Fruit fly (Drosophila melanogaster) whole organism, embryonic: Measurements from ENCODE around the gene CG9263.

ENCODE experiments used
- CG8765 ChIP-seq: fragments of 200-800 bp; sonication (Bioruptor generic); IDR thresholded peaks from 2 replicates; pipeline ENCODE4 v1.3.6; 2022; ENCODE audit warnings: missing biosample characterization, missing genetic modification characterization
- Drgx ChIP-seq: fragments of 200-800 bp; sonication (Bioruptor generic); IDR thresholded peaks from 2 replicates; pipeline ENCODE4 v1.3.6; 2022; ENCODE audit warnings: missing biosample characterization, missing genetic modification characterization
- Lpt ChIP-seq: fragments of >200 bp; optimal IDR thresholded peaks from 2 replicates; lab custom pipeline; 2018; ENCODE audit warnings: missing biosample characterization, missing genetic modification characterization
- insv ChIP-seq, 2 experiments: fragments of 200-800 bp; sonication (Bioruptor generic); optimal IDR thresholded peaks; 3 replicates each; lab custom pipeline; 2016 to 2018; ENCODE audit warnings: missing biosample characterization in 2 of 2, missing genetic modification characterization in 2 of 2
- scrt ChIP-seq: fragments of 200-800 bp; sonication (Bioruptor generic); optimal IDR thresholded peaks from 2 replicates; lab custom pipeline; 2018; ENCODE audit warnings: missing biosample characterization, mild to moderate bottlenecking, missing genetic modification characterization, moderate library complexity

- TF ChIP-seq CG8765 (GFP tag; lab: Robert Waterston, UW): no peak
- TF ChIP-seq Lpt: no peak
- 0 out of 2 replicates have a peak, but pooled peaks have one; percentile 12 for TF ChIP-seq Drgx (GFP tag; lab: Robert Waterston, UW)
- TF ChIP-seq insv (GFP tag; optimal IDR thresholded peaks at IDR 0.05; lab: Kevin White, UChicago): no peak
- peak; percentile 62 for TF ChIP-seq scrt (GFP tag; lab: Kevin White, UChicago)
These were observed 5.7 kb upstream of the CG9263 start for dm6 chr2L:13547738-13548726.
